Worm (Caenorhabditis elegans): ENCODE measurements around the gene C02G6.2.

DNA sequence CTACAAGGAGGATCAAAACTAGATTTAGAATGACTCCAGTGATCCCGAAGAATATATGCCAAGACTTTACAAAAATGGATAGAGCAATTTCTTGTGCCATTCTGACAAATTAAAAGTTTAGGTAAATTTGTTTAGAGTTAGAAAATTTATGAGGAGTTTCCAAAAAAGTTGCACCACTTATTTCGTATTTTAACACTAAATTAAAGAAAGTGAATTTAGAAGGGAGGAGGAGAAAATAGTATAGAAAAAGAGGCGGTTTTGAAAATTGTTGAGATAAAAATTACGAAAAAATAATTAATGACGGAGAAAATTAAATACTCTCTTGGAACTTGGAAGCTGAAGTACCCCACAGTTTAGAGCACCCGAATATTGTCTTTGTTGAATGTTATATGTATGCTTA, 34.4 kb downstream of the C02G6.2 start, which contains the start of gene srd-15:
- TF ChIP-seq B0035.1 (tag; optimal IDR thresholded peaks at IDR 0.05) (no peak), snpc-1.3 (tag; optimal IDR thresholded peaks at IDR 0.05; ENCODE audit: insufficient read depth) (no peak), ztf-18 (tag; optimal IDR thresholded peaks at IDR 0.05) (no peak), ceh-91 (GFP tag; IDR thresholded peaks at IDR 0.05) (no peak), unc-62 (GFP tag; optimal IDR thresholded peaks at IDR 0.05) (no peak), Y53F4B.3 (GFP tag; IDR thresholded peaks at IDR 0.05) (no peak), C06A6.2 (GFP tag; conservative IDR thresholded peaks at IDR 0.05) (no peak), T26A5.8 (tag; optimal IDR thresholded peaks at IDR 0.05) (no peak), Y56A3A.18 (GFP tag; IDR thresholded peaks at IDR 0.05) (no peak), ceh-79 (tag; optimal IDR thresholded peaks at IDR 0.05) (no peak), ztf-28 (GFP tag; IDR thresholded peaks at IDR 0.05) (no peak), ama-1 (optimal IDR thresholded peaks at IDR 0.05) (no peak), ama-1 (GFP tag; optimal IDR thresholded peaks at IDR 0.05) (no peak), nhr-27 (tag; optimal IDR thresholded peaks at IDR 0.05) (no peak), unc-130 (GFP tag; optimal IDR thresholded peaks at IDR 0.05) (no peak)

Data from whole organism, young adult.